Worm (Caenorhabditis elegans): Measurements from ENCODE around the gene srab-9.

DNA sequence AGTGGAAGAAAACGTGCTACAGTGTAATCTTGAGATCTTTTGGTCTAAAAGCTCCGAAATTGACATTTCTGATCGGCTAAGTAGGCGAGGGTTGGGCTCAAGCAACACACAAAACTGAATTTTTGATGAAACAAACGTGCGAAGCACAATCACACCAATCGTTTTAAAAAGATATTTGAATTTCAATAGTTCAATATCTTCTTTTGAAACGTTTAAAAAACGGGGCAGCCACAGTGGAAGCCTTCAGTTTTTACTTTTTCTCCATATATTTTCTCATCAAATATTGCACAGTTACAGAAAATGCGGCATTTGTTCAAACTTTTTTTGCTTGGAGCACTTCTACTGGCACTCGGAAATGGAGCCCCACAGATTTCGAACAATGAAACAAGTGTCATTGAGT, 25.2 kb upstream of the srab-9 start, which contains the start of gene C36C5.4:
- no peak for TF ChIP-seq bed-3 (GFP tag; optimal IDR thresholded peaks at IDR 0.05)
- TF ChIP-seq ces-1 (GFP tag; optimal IDR thresholded peaks at IDR 0.05): no peak
- TF ChIP-seq unc-62 (GFP tag; optimal IDR thresholded peaks at IDR 0.05): no peak
- TF ChIP-seq mep-1 (tag; optimal IDR thresholded peaks at IDR 0.05): no peak
- no peak for TF ChIP-seq nhr-28 (tag; optimal IDR thresholded peaks at IDR 0.05)

Data from whole organism, mixed stage, embryonic.